Fruit fly (Drosophila melanogaster) whole organism, embryonic: ENCODE results near the gene tsh.

ENCODE experiments used
- Aef1 ChIP-seq: fragments of 200-800 bp; sonication (Bioruptor generic); IDR thresholded peaks from 3 replicates; pipeline ENCODE4 v1.3.6; 2022; ENCODE audit warnings: missing biosample characterization, missing genetic modification characterization
- Atf-2 ChIP-seq: fragments of 200-800 bp; sonication (Bioruptor generic); optimal IDR thresholded peaks from 2 replicates; lab custom pipeline; 2016; ENCODE audit warnings: missing biosample characterization, missing genetic modification characterization
- B-H1 ChIP-seq: fragments of 200-800 bp; sonication (Bioruptor generic); IDR thresholded peaks from 3 replicates; pipeline ENCODE4 v1.3.6; 2022; ENCODE audit warnings: missing biosample characterization, missing genetic modification characterization
- CG1024 ChIP-seq: fragments of 200-800 bp; sonication (Bioruptor generic); IDR thresholded peaks from 2 replicates; pipeline ENCODE4 v1.3.6; 2022; ENCODE audit warnings: missing biosample characterization, missing genetic modification characterization
- CG10431 ChIP-seq: fragments of 200-800 bp; sonication (Bioruptor generic); optimal IDR thresholded peaks from 3 replicates; lab custom pipeline; 2018; ENCODE audit warnings: missing biosample characterization, mild to moderate bottlenecking, missing genetic modification characterization
- CG11723 ChIP-seq: fragments of 200-800 bp; sonication (Bioruptor generic); optimal IDR thresholded peaks from 2 replicates; lab custom pipeline; 2017; ENCODE audit warnings: missing biosample characterization, mild to moderate bottlenecking, missing genetic modification characterization
- CG12659 ChIP-seq: fragments of 200-800 bp; sonication (Bioruptor generic); optimal IDR thresholded peaks from 3 replicates; lab custom pipeline; 2017; ENCODE audit warnings: mild to moderate bottlenecking, missing biosample characterization, missing genetic modification reagents, missing genetic modification characterization
- CG12769 ChIP-seq: fragments of 200-800 bp; sonication (Bioruptor generic); optimal IDR thresholded peaks from 2 replicates; lab custom pipeline; 2019; ENCODE audit warnings: missing biosample characterization, mild to moderate bottlenecking, missing genetic modification characterization, moderate library complexity
- CG13624 ChIP-seq: fragments of 200-800 bp; sonication (Bioruptor generic); optimal IDR thresholded peaks from 2 replicates; lab custom pipeline; 2016; ENCODE audit warnings: missing biosample characterization, missing genetic modification characterization
- CG15073 ChIP-seq: fragments of 200-800 bp; sonication (Bioruptor generic); optimal IDR thresholded peaks from 2 replicates; lab custom pipeline; 2016; ENCODE audit warnings: missing biosample characterization, missing genetic modification characterization
- CG15514 ChIP-seq: fragments of 200-800 bp; sonication (Bioruptor generic); optimal IDR thresholded peaks from 3 replicates; lab custom pipeline; 2017; ENCODE audit warnings: missing biosample characterization, missing genetic modification characterization, mild to moderate bottlenecking, moderate library complexity, missing genetic modification reagents
- CG17328 ChIP-seq: fragments of 200-800 bp; sonication (Bioruptor generic); IDR thresholded peaks from 2 replicates; pipeline ENCODE4 v1.3.6; 2022; ENCODE audit warnings: missing biosample characterization, missing genetic modification characterization
- CG17612 ChIP-seq: fragments of 200-800 bp; sonication (Bioruptor generic); IDR thresholded peaks from 2 replicates; pipeline ENCODE4 v1.3.6; 2022; ENCODE audit warnings: missing biosample characterization, missing genetic modification characterization
- CG17912 ChIP-seq: fragments of 200-800 bp; sonication (Bioruptor generic); optimal IDR thresholded peaks from 2 replicates; lab custom pipeline; 2018; ENCODE audit warnings: missing biosample characterization, mild to moderate bottlenecking, missing genetic modification characterization
- CG18619 ChIP-seq: fragments of 200-800 bp; sonication (Bioruptor generic); optimal IDR thresholded peaks from 3 replicates; lab custom pipeline; 2017; ENCODE audit warnings: missing biosample characterization, mild to moderate bottlenecking, missing genetic modification characterization
- CG2129 ChIP-seq: fragments of 200-800 bp; sonication (Bioruptor generic); IDR thresholded peaks from 2 replicates; pipeline ENCODE4 v1.3.6; 2022; ENCODE audit warnings: missing biosample characterization, missing genetic modification characterization; ENCODE audit not compliant: partially characterized antibody
- CG30020 ChIP-seq: fragments of 200-800 bp; optimal IDR thresholded peaks from 2 replicates; lab custom pipeline; 2019; ENCODE audit warnings: missing biosample characterization, mild to moderate bottlenecking, missing genetic modification characterization, moderate library complexity
- CG3995 ChIP-seq: fragments of 200-800 bp; sonication (Bioruptor generic); optimal IDR thresholded peaks from 3 replicates; lab custom pipeline; 2016; ENCODE audit warnings: missing biosample characterization, missing genetic modification characterization
- CG5180 ChIP-seq: fragments of 200-800 bp; sonication (Bioruptor generic); optimal IDR thresholded peaks from 3 replicates; lab custom pipeline; 2017; ENCODE audit warnings: missing biosample characterization, missing genetic modification characterization, mild to moderate bottlenecking, moderate library complexity, missing genetic modification reagents
- CG7786 ChIP-seq: fragments of 200-800 bp; sonication (Bioruptor generic); optimal IDR thresholded peaks from 2 replicates; lab custom pipeline; 2016; ENCODE audit warnings: missing biosample characterization, missing genetic modification characterization
- CG8359 ChIP-seq: fragments of 200-800 bp; sonication (Bioruptor generic); optimal IDR thresholded peaks from 2 replicates; lab custom pipeline; 2017; ENCODE audit warnings: missing biosample characterization, mild to moderate bottlenecking, missing genetic modification characterization, borderline replicate concordance
- Camta ChIP-seq: fragments of 200-800 bp; sonication (Bioruptor generic); optimal IDR thresholded peaks from 2 replicates; lab custom pipeline; 2016; ENCODE audit warnings: missing biosample characterization, missing genetic modification characterization
- E2f1 ChIP-seq: fragments of 200-800 bp; sonication (Bioruptor generic); IDR thresholded peaks from 2 replicates; pipeline ENCODE4 v1.3.6; 2022; ENCODE audit warnings: missing biosample characterization, missing genetic modification characterization
- HmgD ChIP-seq: fragments of 200-800 bp; sonication (Bioruptor generic); optimal IDR thresholded peaks from 3 replicates; lab custom pipeline; 2016; ENCODE audit warnings: missing biosample characterization, missing genetic modification characterization
- Hr78 ChIP-seq, 2 experiments: fragments of 200-800 bp in 1 of 2; fragments of >200 bp in 1 of 2; sonication (Bioruptor generic) in 1 of 2; optimal IDR thresholded peaks; 2 replicates each; lab custom pipeline; 2017 to 2019; ENCODE audit warnings: missing biosample characterization in 2 of 2, missing genetic modification characterization in 2 of 2, mild to moderate bottlenecking in 1 of 2, moderate library complexity in 1 of 2
- Mrtf ChIP-seq: fragments of 200-800 bp; sonication (Bioruptor generic); IDR thresholded peaks from 3 replicates; pipeline ENCODE4 v1.3.6; 2022; ENCODE audit warnings: missing biosample characterization, missing genetic modification characterization
- NC2α ChIP-seq: fragments of 200-800 bp; sonication (Bioruptor generic); optimal IDR thresholded peaks from 2 replicates; lab custom pipeline; 2016; ENCODE audit warnings: missing biosample characterization, missing genetic modification characterization
- Optix ChIP-seq: fragments of 200-800 bp; sonication (Bioruptor generic); IDR thresholded peaks from 3 replicates; pipeline ENCODE4 v1.3.6; 2022; ENCODE audit warnings: missing biosample characterization, missing genetic modification characterization
- Ravus ChIP-seq: fragments of 200-800 bp; sonication (Bioruptor generic); IDR thresholded peaks from 2 replicates; pipeline ENCODE4 v1.3.6; 2022; ENCODE audit warnings: missing biosample characterization, missing genetic modification characterization
- Sry-β ChIP-seq: fragments of 200-800 bp; sonication (Bioruptor generic); optimal IDR thresholded peaks from 2 replicates; lab custom pipeline; 2018; ENCODE audit warnings: missing biosample characterization, mild to moderate bottlenecking, missing genetic modification characterization, moderate library complexity
- ab ChIP-seq: fragments of 200-800 bp; sonication (Bioruptor generic); optimal IDR thresholded peaks from 2 replicates; lab custom pipeline; 2016; ENCODE audit warnings: missing biosample characterization, missing genetic modification characterization
- bigmax ChIP-seq: fragments of 200-800 bp; sonication (Bioruptor generic); optimal IDR thresholded peaks from 2 replicates; lab custom pipeline; 2018; ENCODE audit warnings: missing biosample characterization, mild to moderate bottlenecking, missing genetic modification characterization
- chn ChIP-seq: fragments of 200-800 bp; sonication (Bioruptor generic); optimal IDR thresholded peaks from 2 replicates; lab custom pipeline; 2016; ENCODE audit warnings: missing biosample characterization, missing genetic modification characterization
- corto ChIP-seq: fragments of 200-800 bp; sonication (Bioruptor generic); optimal IDR thresholded peaks from 2 replicates; lab custom pipeline; 2016; ENCODE audit warnings: missing biosample characterization, mild to moderate bottlenecking, missing genetic modification characterization, moderate library complexity
- crc ChIP-seq: fragments of 200-800 bp; sonication (Bioruptor generic); optimal IDR thresholded peaks from 2 replicates; lab custom pipeline; 2016; ENCODE audit warnings: missing biosample characterization, missing genetic modification characterization
- da ChIP-seq: fragments of 200-800 bp; sonication (Bioruptor generic); optimal IDR thresholded peaks from 2 replicates; lab custom pipeline; 2016; ENCODE audit warnings: missing biosample characterization, missing genetic modification characterization
- eve ChIP-seq, 2 experiments: fragments of >200 bp; optimal IDR thresholded peaks; 2 replicates each; lab custom pipeline; 2017; ENCODE audit warnings: missing biosample characterization in 2 of 2, missing genetic modification characterization in 2 of 2
- eyg ChIP-seq: fragments of 200-800 bp; sonication (Bioruptor generic); optimal IDR thresholded peaks from 3 replicates; lab custom pipeline; 2016; ENCODE audit warnings: missing biosample characterization, missing genetic modification characterization
- gcm ChIP-seq: fragments of 200-800 bp; sonication (Bioruptor generic); optimal IDR thresholded peaks from 2 replicates; lab custom pipeline; 2019; ENCODE audit warnings: missing biosample characterization, mild to moderate bottlenecking, missing genetic modification characterization, moderate library complexity
- gcm2 ChIP-seq: fragments of 200-800 bp; sonication (Bioruptor generic); optimal IDR thresholded peaks from 2 replicates; lab custom pipeline; 2016; ENCODE audit warnings: missing biosample characterization, missing genetic modification characterization
- gro ChIP-seq: fragments of 200-800 bp; sonication (Bioruptor generic); optimal IDR thresholded peaks from 2 replicates; lab custom pipeline; 2016; ENCODE audit warnings: missing biosample characterization, missing genetic modification characterization
- h ChIP-seq: fragments of >200 bp; optimal IDR thresholded peaks from 2 replicates; lab custom pipeline; 2017
- ham ChIP-seq: fragments of 200-800 bp; sonication (Bioruptor generic); IDR thresholded peaks from 2 replicates; pipeline ENCODE4 v1.3.6; 2022; ENCODE audit warnings: missing biosample characterization, missing genetic modification characterization
- insv ChIP-seq, 2 experiments: fragments of 200-800 bp; sonication (Bioruptor generic); optimal IDR thresholded peaks; 3 replicates each; lab custom pipeline; 2016 to 2018; ENCODE audit warnings: missing biosample characterization in 2 of 2, missing genetic modification characterization in 2 of 2
- rib ChIP-seq: fragments of 200-800 bp; sonication (Bioruptor generic); IDR thresholded peaks from 2 replicates; pipeline ENCODE4 v1.3.6; 2022; ENCODE audit warnings: missing biosample characterization, missing genetic modification characterization
- ro ChIP-seq: fragments of 200-800 bp; sonication (Bioruptor generic); IDR thresholded peaks from 2 replicates; pipeline ENCODE4 v1.3.6; 2022; ENCODE audit warnings: missing biosample characterization, missing genetic modification characterization
- slp2 ChIP-seq: fragments of 200-800 bp; sonication (Bioruptor generic); optimal IDR thresholded peaks from 2 replicates; lab custom pipeline; 2016; ENCODE audit warnings: missing biosample characterization, missing genetic modification characterization
- sug ChIP-seq: fragments of 200-800 bp; optimal IDR thresholded peaks from 2 replicates; lab custom pipeline; 2019; ENCODE audit warnings: missing biosample characterization, mild to moderate bottlenecking, missing genetic modification characterization, moderate library complexity
- tx ChIP-seq: fragments of 200-800 bp; sonication (Bioruptor generic); optimal IDR thresholded peaks from 2 replicates; lab custom pipeline; 2016; ENCODE audit warnings: missing biosample characterization, missing genetic modification characterization
- zfh1 ChIP-seq: fragments of 200-800 bp; sonication (Bioruptor generic); IDR thresholded peaks from 3 replicates; pipeline ENCODE4 v1.3.6; 2022; ENCODE audit warnings: missing biosample characterization, missing genetic modification characterization

The tsh gene

DNA sequence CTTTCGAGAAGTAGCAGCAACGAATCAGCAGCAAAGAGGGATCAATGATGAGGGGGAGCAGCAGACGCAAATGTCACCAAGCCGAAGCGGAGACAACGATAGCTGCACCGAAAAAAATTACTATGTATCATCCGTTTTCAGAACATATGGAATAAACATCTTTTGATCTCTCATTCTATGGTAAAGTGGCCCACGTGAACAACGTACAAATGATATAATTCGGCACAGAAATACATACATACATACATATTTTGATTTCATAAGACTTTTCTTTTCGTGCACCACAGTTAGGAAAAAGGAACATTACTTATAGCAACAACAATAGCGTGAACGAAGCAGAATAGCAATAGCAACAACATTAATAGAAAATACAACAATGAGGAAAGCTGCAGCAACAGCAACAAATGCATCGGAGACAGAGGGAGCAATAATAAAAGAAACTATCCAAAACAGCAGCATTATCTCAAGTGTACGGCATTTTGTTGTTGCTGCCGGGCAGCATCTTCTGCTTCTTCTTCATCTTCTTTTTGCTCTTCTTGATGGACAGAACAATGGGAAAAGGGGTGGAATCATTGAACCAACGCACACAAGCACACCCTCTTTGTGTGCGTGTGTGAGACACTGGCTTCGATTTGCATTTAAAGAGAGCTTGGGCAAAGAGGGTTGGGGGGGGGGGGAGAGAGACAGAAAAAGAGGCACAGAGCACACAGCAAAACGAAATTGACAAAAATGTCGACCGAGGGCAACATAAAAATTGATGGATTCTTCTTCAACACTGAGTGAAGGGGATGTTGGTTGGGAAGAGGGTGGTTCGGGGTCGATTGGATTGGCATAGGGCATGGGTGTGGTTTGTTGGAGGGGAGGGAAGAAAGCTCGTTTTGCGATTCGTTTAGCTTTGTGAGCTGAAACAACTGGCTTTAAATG lies 18.2 kb downstream of the tsh start (continued):
- TF ChIP-seq gcm: no peak
- no peak for TF ChIP-seq Ravus
- peak; percentile 52 for TF ChIP-seq slp2 (GFP tag; lab: Kevin White, UChicago)
- no peak for TF ChIP-seq CG15073 (GFP tag; lab: Kevin White, UChicago)
- no peak for TF ChIP-seq HmgD (GFP tag; lab: Kevin White, UChicago)
- no peak for TF ChIP-seq eyg (GFP tag; lab: Kevin White, UChicago)
- peak; percentile 34 for TF ChIP-seq CG11723 (GFP tag; lab: Kevin White, UChicago)
- no peak for TF ChIP-seq CG12659 (GFP tag; lab: Kevin White, UChicago)
- TF ChIP-seq NC2α (GFP tag; lab: Kevin White, UChicago): peak; percentile 28
- no peak for TF ChIP-seq da
- TF ChIP-seq ham: no peak
- no peak for TF ChIP-seq ab (GFP tag; lab: Kevin White, UChicago)
- TF ChIP-seq Atf-2 (GFP tag; lab: Kevin White, UChicago): peak; percentile 78
- peak; percentile 46; the same call in 1 of the 2 replicates for TF ChIP-seq ro (GFP tag; lab: Robert Waterston, UW)
- 0 out of 2 replicates have a peak, but pooled peaks have one; percentile 24 for TF ChIP-seq E2f1 (GFP tag; lab: Robert Waterston, UW)
- TF ChIP-seq CG30020 (tag; lab: Kevin White, UChicago): no peak
- TF ChIP-seq CG3995 (GFP tag; lab: Kevin White, UChicago): no peak
- no peak for TF ChIP-seq CG17912 (GFP tag; lab: Kevin White, UChicago)
- TF ChIP-seq h (lab: Kevin White, UChicago): no peak
- TF ChIP-seq CG1024 (GFP tag; lab: Robert Waterston, UW): no peak
- TF ChIP-seq sug (tag; lab: Kevin White, UChicago): no peak
- no peak for TF ChIP-seq CG5180 (GFP tag; lab: Kevin White, UChicago)
- no peak for TF ChIP-seq CG17612
- peak; percentile 48 for TF ChIP-seq CG18619 (GFP tag; lab: Kevin White, UChicago)
- TF ChIP-seq CG8359: peak; percentile 23
- no peak for TF ChIP-seq CG15514 (GFP tag; lab: Kevin White, UChicago)
- TF ChIP-seq CG7786 (GFP tag; lab: Kevin White, UChicago): peak; percentile 58
- peak; percentile 41 for TF ChIP-seq CG13624 (GFP tag; lab: Kevin White, UChicago)
- peak; percentile 30; the same call in 1 of the 3 replicates for TF ChIP-seq Aef1
- no peak for TF ChIP-seq Hr78 (GFP tag; optimal IDR thresholded peaks at IDR 0.05; lab: Kevin White, UChicago)
- TF ChIP-seq CG2129 (GFP tag; lab: Robert Waterston, UW): no peak
- no peak for TF ChIP-seq B-H1 (GFP tag; lab: Robert Waterston, UW)
- no peak for TF ChIP-seq Optix (GFP tag; lab: Robert Waterston, UW)
- no peak for TF ChIP-seq CG10431 (GFP tag; lab: Kevin White, UChicago)
- TF ChIP-seq Mrtf (GFP tag; lab: Robert Waterston, UW): no peak
- peak; percentile 75 for TF ChIP-seq chn (GFP tag; lab: Kevin White, UChicago)
- TF ChIP-seq bigmax (GFP tag; lab: Kevin White, UChicago): no peak
- peak; percentile 82 for TF ChIP-seq zfh1
- TF ChIP-seq crc (GFP tag; lab: Kevin White, UChicago): peak; percentile 3
- TF ChIP-seq CG12769 (tag; lab: Kevin White, UChicago): no peak
- TF ChIP-seq Camta (GFP tag; lab: Kevin White, UChicago): peak; percentile 71
- no peak for TF ChIP-seq rib (GFP tag; lab: Robert Waterston, UW)
- TF ChIP-seq eve (GFP tag; optimal IDR thresholded peaks at IDR 0.05; lab: Kevin White, UChicago): peak; percentile 43 to 81
- no peak for TF ChIP-seq gcm2 (GFP tag; lab: Kevin White, UChicago)
- no peak for TF ChIP-seq corto (GFP tag; lab: Kevin White, UChicago)
- peak; percentile 67 for TF ChIP-seq CG17328 (GFP tag; lab: Robert Waterston, UW)
- peak; percentile 51 for TF ChIP-seq tx (GFP tag; lab: Kevin White, UChicago)
- no peak for TF ChIP-seq gro
- no peak for TF ChIP-seq Sry-β (GFP tag; lab: Kevin White, UChicago)
- TF ChIP-seq insv (GFP tag; optimal IDR thresholded peaks at IDR 0.05; lab: Kevin White, UChicago): no peak
